Worm (Caenorhabditis elegans) whole organism, midembryonic: ENCODE results near the gene Y39A1A.2.

Experiments
- T22C8.4 ChIP-seq: fragments of 200-800 bp; sonication (Bioruptor generic); IDR thresholded peaks from 2 replicates; pipeline ENCODE4 v1.3.6; 2022; ENCODE audit warnings: missing genetic modification characterization, missing compliant biosample characterization
- cog-1 ChIP-seq: sonication (generic microtip); optimal IDR thresholded peaks from 2 replicates; lab custom pipeline; 2016; ENCODE audit warnings: missing genetic modification characterization, missing compliant biosample characterization
- flt-1 ChIP-seq: fragments of 200-800 bp; sonication (Bioruptor generic); IDR thresholded peaks from 2 replicates; pipeline ENCODE4 v1.3.6; 2022; ENCODE audit warnings: missing genetic modification characterization, missing compliant biosample characterization
- klf-2 ChIP-seq: fragments of 200-800 bp; sonication (Bioruptor generic); conservative IDR thresholded peaks from 2 replicates; pipeline ENCODE4 v1.3.6; 2022; ENCODE audit warnings: missing genetic modification reagents, missing genetic modification characterization, missing compliant biosample characterization
- med-1 ChIP-seq: sonication (generic microtip); optimal IDR thresholded peaks from 2 replicates; lab custom pipeline; 2017; ENCODE audit warnings: missing genetic modification characterization, mild to moderate bottlenecking, missing compliant biosample characterization, antibody characterized with exemption, missing genetic modification reagents; ENCODE audit not compliant: insufficient read depth
- ref-1 ChIP-seq: fragments of 200-800 bp; sonication (Bioruptor generic); conservative IDR thresholded peaks from 2 replicates; pipeline ENCODE4 v1.3.6; 2022; ENCODE audit warnings: missing genetic modification reagents, missing genetic modification characterization, missing compliant biosample characterization
- tab-1 ChIP-seq: fragments of 200-800 bp; sonication (Bioruptor generic); IDR thresholded peaks from 2 replicates; pipeline ENCODE4 v1.3.6; 2022; ENCODE audit warnings: missing genetic modification characterization, missing compliant biosample characterization
- ztf-23 ChIP-seq: fragments of 200-800 bp; sonication (Bioruptor generic); IDR thresholded peaks from 2 replicates; pipeline ENCODE4 v1.3.6; 2022; ENCODE audit warnings: missing genetic modification reagents, missing genetic modification characterization, missing compliant biosample characterization
- ztf-29 ChIP-seq: fragments of 200-800 bp; sonication (Bioruptor generic); IDR thresholded peaks from 2 replicates; pipeline ENCODE4 v1.3.6; 2022; ENCODE audit warnings: missing genetic modification reagents, missing genetic modification characterization, missing compliant biosample characterization

Y39A1A.2 gene

DNA sequence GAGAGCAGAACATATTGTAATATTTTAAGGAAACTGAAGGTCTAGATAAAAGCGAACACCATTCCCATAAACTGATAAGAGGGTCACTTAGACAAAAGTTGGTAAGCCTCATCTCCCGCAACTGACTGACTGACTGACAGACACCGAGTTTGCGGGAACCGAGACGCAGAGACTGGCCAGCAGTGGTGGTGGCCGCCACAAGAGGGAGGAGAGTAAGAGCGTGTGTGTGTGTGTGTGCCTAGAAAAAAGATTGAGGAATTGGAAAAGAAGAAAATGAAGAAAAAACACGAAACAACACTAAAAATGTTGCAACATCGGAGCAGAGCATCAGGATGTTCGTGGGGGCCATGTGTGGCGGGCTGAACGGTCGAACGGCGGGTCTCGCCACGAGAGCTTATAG, 31.2 kb upstream of the Y39A1A.2 start:
- no peak for TF ChIP-seq ztf-23 (GFP tag; lab: Robert Waterston, UW)
- no peak for TF ChIP-seq ref-1
- TF ChIP-seq flt-1 (GFP tag; lab: Robert Waterston, UW), result no peak
- TF ChIP-seq med-1 (GFP tag; lab: Kevin White, UChicago), result no peak
- no peak for TF ChIP-seq T22C8.4 (GFP tag; lab: Robert Waterston, UW)
- TF ChIP-seq cog-1 (tag; lab: Kevin White, UChicago), result no peak

DNA sequence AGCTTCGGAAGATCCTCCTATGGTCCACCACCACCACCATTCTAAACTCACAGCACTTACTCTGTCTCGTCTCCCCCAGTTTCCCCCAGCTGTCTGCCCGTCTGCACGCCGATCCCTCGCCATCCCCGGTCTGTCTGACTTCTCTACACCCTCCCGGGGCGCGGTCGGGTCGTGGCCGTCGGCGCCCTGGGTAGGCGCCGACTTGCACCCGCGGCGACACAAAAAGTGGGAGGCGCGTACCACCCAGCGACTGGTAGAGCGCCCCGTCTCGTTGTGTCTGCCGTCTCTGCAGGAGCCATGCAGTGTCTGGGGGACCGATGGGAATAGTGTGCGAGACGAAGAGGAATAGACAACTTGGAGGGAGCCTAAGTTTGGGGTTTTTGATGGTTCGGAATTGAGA, 30.7 kb upstream of the Y39A1A.2 start:
- TF ChIP-seq cog-1 (tag; lab: Kevin White, UChicago), result peak; percentile 19
- 0 out of 2 replicates have a peak, but pooled peaks have one; percentile 60 for TF ChIP-seq ztf-23 (GFP tag; lab: Robert Waterston, UW)
- TF ChIP-seq flt-1 (GFP tag; lab: Robert Waterston, UW), result peak; percentile 83
- TF ChIP-seq T22C8.4 (GFP tag; lab: Robert Waterston, UW), result no peak
- peak; percentile 30; the same call in 1 of the 2 replicates for TF ChIP-seq klf-2 (GFP tag; lab: Robert Waterston, UW)

DNA sequence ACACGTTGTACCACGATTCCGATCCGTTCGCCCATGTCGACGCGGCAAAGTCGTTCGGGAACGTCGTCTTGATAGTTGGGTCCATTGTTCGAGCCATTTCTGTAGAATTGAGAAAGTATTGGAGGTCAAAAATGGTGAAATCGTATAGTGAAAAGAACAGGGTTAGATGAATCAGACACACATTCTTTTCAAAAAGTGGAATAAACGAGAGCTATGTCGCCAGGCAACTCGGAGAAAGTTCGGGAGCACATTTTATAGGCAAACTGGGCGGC, 30.0 kb upstream of the Y39A1A.2 start, which contains the start of gene Y39A1A.9:
TSS of gene Y39A1A.9 (minus strand) at position 99 of the 272 bp plus-strand sequence.
- TF ChIP-seq cog-1 (tag; lab: Kevin White, UChicago) (no peak), klf-2 (GFP tag; lab: Robert Waterston, UW) (no peak), T22C8.4 (GFP tag; lab: Robert Waterston, UW) (no peak), flt-1 (GFP tag; lab: Robert Waterston, UW) (no peak), ztf-23 (GFP tag; lab: Robert Waterston, UW) (no peak), ref-1 (no peak), med-1 (GFP tag; lab: Kevin White, UChicago) (no peak), ztf-29 (GFP tag; lab: Robert Waterston, UW) (no peak), tab-1 (no peak)

DNA sequence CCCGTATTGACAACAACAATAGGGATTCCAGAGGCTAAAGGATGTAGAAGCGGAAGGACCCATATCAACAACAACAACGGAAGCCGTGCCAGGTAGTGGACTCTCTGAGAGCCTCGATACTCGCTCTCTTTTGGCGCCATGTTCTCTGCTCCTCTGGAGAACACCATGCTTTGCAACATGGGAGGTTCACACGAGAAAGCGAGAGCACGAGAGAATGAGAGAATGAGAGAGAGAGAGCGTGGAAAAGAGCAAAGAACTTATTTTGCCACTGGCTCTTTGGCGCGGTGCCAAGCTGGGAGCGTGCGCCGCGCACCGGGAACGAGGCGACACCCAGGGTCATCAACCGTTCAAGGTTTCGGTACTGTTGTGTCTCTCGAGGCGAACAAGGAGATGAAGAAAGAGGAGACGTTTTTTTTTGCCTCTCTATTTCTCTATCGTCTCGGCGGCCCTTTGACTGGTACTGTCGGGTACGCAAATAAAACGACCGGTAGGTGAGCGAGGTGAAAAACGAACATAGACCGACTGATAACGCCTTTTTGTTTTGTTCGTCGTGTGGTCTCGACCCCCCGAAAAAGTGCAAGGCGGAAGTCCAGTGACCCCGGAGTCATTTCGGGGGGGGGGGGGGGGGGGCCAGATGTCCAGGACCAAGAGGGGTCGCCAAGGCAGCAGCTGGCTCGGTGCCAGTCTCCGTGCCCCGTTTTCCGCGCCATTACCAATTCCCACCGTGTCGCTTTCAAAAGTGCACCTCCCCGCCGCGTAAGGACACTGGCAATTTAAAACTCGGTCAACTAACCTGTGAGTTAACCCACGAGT, 29.4 kb upstream of the Y39A1A.2 start, which contains the start of gene Y39A1A.10:
TSS of gene Y39A1A.10 (plus strand) at position 139 of the 813 bp plus-strand sequence.
- TF ChIP-seq klf-2 (GFP tag; lab: Robert Waterston, UW) (no peak), tab-1 (no peak), flt-1 (GFP tag; lab: Robert Waterston, UW) (no peak), ztf-29 (GFP tag; lab: Robert Waterston, UW) (no peak), med-1 (GFP tag; lab: Kevin White, UChicago) (no peak), ztf-23 (GFP tag; lab: Robert Waterston, UW) (no peak)

DNA sequence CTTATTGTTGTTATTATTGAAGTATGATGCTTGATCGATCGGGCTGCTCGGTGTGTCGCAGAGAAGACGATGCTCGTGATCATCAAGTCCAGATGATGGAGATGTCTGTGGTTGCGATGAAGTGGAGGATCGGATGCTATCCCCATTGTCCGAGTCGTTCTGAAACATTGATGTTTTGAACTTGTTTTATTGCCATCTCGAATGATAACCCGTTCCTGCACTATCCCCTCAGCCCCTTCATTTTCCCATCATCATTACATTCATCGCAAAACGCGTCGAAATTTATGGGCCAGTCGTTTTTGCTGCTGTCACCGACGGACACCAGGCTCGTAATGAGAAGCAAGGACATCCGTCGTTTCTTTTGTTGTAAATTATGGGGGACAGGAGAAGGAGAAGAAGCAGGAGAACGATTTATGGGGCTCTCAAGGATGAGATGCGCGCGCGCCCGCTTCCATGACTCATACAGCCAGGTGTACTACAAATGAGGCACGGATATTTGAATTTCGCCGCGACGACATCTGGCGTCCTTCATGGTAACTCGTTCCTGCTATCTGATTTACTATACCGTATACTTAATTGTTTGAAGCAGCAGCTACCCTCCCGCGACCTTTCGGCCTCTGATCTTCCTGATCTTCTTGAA, 28.6 kb upstream of the Y39A1A.2 start:
- TF ChIP-seq ref-1 (no peak), T22C8.4 (GFP tag; lab: Robert Waterston, UW) (no peak), tab-1 (no peak), ztf-23 (GFP tag; lab: Robert Waterston, UW) (no peak), ztf-29 (GFP tag; lab: Robert Waterston, UW) (no peak), flt-1 (GFP tag; lab: Robert Waterston, UW) (no peak), klf-2 (GFP tag; lab: Robert Waterston, UW) (no peak), cog-1 (tag; lab: Kevin White, UChicago) (no peak)

DNA sequence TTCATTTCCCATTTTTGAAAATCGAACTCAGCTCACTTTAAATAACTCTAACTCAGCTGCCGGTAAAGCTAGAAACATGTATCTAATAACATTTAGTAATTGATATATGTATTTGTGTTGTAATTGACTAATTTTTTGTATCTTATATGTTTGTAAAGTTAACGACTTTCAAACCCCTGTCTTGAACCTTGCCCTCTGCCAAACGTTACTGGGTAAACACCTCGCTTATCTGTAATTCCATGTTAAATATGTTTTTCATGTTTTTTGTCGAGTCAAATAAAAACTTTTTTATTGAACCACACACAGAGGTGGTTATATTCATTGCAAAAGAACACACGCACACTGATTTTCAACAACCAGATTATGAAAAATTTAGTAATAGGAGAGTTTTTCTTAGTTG, 26.4 kb upstream of the Y39A1A.2 start:
- TF ChIP-seq cog-1 (tag; lab: Kevin White, UChicago) (no peak), med-1 (GFP tag; lab: Kevin White, UChicago) (no peak), ztf-23 (GFP tag; lab: Robert Waterston, UW) (no peak), klf-2 (GFP tag; lab: Robert Waterston, UW) (no peak), T22C8.4 (GFP tag; lab: Robert Waterston, UW) (no peak), ref-1 (no peak), flt-1 (GFP tag; lab: Robert Waterston, UW) (no peak), ztf-29 (GFP tag; lab: Robert Waterston, UW) (no peak), tab-1 (no peak)

DNA sequence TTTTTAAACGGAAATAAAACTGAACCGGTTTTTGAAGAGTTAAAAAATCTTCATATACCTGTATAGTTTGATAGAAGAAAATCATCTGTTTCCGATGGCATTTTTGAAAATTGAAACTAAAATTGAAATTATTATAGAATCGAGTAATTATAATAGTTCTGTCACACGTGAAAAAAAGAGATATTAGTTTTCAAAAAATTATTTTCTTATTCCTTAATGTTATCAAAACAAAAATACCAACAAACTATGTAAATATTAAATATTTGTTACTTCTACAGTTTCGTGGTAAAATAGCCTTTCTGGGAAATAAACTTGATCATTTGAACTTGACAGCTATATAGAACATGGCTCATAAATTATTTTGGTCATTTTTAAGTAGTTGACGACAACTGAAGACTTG, 25.7 kb upstream of the Y39A1A.2 start, which contains the start of gene swt-4:
TSS of gene swt-4 (minus strand) at position 101 of the 400 bp plus-strand sequence.
- TF ChIP-seq flt-1 (GFP tag; lab: Robert Waterston, UW) (no peak), ref-1 (no peak), ztf-23 (GFP tag; lab: Robert Waterston, UW) (no peak), med-1 (GFP tag; lab: Kevin White, UChicago) (no peak)

DNA sequence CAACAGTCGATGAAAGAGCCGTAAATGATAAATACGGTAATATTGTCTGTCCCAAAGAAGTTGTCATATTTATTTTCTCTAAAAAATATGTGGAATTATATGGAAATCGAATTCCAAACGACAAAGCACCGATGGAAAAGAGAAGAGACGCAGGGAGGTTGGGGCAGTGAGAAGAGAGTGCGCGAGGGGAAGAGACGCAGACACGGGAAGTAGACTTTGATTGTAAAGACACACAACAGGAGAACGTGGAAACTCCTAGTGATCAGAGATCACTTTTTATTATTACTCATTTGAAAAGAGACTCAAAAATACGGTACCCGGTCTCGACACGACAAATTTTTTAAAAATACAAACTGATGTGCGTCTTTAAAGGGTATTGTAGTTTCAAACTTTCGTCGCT, 25.0 kb upstream of the Y39A1A.2 start:
- TF ChIP-seq flt-1 (GFP tag; lab: Robert Waterston, UW), result no peak
- TF ChIP-seq klf-2 (GFP tag; lab: Robert Waterston, UW), result no peak
- no peak for TF ChIP-seq cog-1 (tag; lab: Kevin White, UChicago)
- no peak for TF ChIP-seq ztf-29 (GFP tag; lab: Robert Waterston, UW)
- TF ChIP-seq tab-1, result no peak
- no peak for TF ChIP-seq ref-1
- no peak for TF ChIP-seq T22C8.4 (GFP tag; lab: Robert Waterston, UW)
- no peak for TF ChIP-seq ztf-23 (GFP tag; lab: Robert Waterston, UW)
- no peak for TF ChIP-seq med-1 (GFP tag; lab: Kevin White, UChicago)

DNA sequence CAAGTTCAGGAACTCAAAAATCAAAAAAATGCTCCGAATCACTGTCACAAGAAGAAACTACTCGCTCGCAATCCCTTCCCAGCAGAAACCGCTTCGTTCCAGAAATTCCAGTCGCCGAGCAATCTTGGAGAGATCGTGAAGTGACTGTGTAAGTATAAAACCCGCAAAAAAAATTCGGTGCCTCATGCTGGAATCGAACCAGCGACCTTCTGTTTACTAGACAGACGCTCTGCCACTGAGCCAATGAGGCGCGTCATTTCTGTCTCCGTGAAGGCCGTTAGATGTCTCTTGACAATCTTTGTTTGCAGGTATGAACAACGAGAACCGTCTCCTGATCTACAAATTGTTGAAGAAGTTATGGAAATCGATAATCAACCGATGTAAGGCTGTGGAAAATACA, 21.2 kb upstream of the Y39A1A.2 start:
- peak; percentile 55 for TF ChIP-seq med-1 (GFP tag; lab: Kevin White, UChicago)
- TF ChIP-seq ztf-23 (GFP tag; lab: Robert Waterston, UW), result peak; percentile 82
- peak; percentile 93 for TF ChIP-seq tab-1
- peak; percentile 81 for TF ChIP-seq klf-2 (GFP tag; lab: Robert Waterston, UW)
- peak; percentile 92 for TF ChIP-seq T22C8.4 (GFP tag; lab: Robert Waterston, UW)
- peak; percentile 94 for TF ChIP-seq flt-1 (GFP tag; lab: Robert Waterston, UW)
- peak; percentile 51 for TF ChIP-seq cog-1 (tag; lab: Kevin White, UChicago)
- TF ChIP-seq ztf-29 (GFP tag; lab: Robert Waterston, UW), result peak; percentile 67
- peak; percentile 85 for TF ChIP-seq ref-1
